Worm (Caenorhabditis elegans): ENCODE results near the gene Y43F8B.7.

- TF ChIP-seq elt-1 (tag; optimal IDR thresholded peaks at IDR 0.05; ENCODE audit: borderline replicate concordance, insufficient read depth) = no peak
- TF ChIP-seq lsy-2 (tag; optimal IDR thresholded peaks at IDR 0.05) = no peak
- TF ChIP-seq lin-13 (tag; optimal IDR thresholded peaks at IDR 0.05) = no peak
- no peak for TF ChIP-seq snpc-4 (tag; optimal IDR thresholded peaks at IDR 0.05)
- TF ChIP-seq pha-4 (tag; optimal IDR thresholded peaks at IDR 0.05) = no peak
- TF ChIP-seq mep-1 (tag; optimal IDR thresholded peaks at IDR 0.05) = no peak
- no peak for TF ChIP-seq zip-8 (tag; optimal IDR thresholded peaks at IDR 0.05)
- no peak for TF ChIP-seq nhr-2 (tag; optimal IDR thresholded peaks at IDR 0.05)
- TF ChIP-seq unc-39 (tag; optimal IDR thresholded peaks at IDR 0.05) = no peak
- TF ChIP-seq tbx-8 (GFP tag; optimal IDR thresholded peaks at IDR 0.05) = no peak
These were observed 741 bp downstream of the Y43F8B.7 start, which contains the start of gene Y43F8B.29 for ce11 chrV:19491302-19491701.

Data from whole organism, mixed stage, embryonic.